Fruit fly (Drosophila melanogaster): ENCODE results near the gene ems.
A peak's percentile ranks its signal among the peaks of the same experiment; 100 is the strongest.

The ems gene

DNA sequence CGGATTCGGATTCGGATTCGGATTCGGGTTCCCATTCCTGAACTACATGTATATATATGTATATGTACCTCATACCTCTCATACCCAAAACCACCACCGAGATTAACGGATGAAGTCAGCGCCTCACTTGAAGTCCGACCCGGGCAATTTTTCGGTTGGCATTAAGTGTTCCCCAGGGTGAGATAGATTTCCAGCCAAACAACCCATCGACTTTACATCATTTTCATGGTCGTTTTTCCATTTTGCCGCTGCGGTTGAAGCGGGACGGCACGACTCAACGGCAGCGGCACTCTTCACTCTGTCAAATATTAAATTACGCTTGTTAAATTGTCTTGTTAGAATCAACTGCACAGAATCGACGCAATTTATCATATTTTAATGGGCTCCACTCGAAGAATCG, 28.6 kb downstream of the ems start (continued):
- no peak for TF ChIP-seq CG12744 (GFP tag; optimal IDR thresholded peaks at IDR 0.05)
- TF ChIP-seq CG11504 (tag; optimal IDR thresholded peaks at IDR 0.05), result no peak
- TF ChIP-seq lov (optimal IDR thresholded peaks at IDR 0.05), result no peak
- TF ChIP-seq lov (GFP tag; IDR thresholded peaks at IDR 0.05), result no peak
- peak; percentile 7 for TF ChIP-seq cg (GFP tag; optimal IDR thresholded peaks at IDR 0.05)
- no peak for TF ChIP-seq CG7357 (GFP tag; IDR thresholded peaks at IDR 0.05)
- no peak for TF ChIP-seq Eip74EF (GFP tag; optimal IDR thresholded peaks at IDR 0.05)
- TF ChIP-seq HmgD (GFP tag; optimal IDR thresholded peaks at IDR 0.05), result no peak
- TF ChIP-seq zen (tag; optimal IDR thresholded peaks at IDR 0.05), result no peak
- TF ChIP-seq CG3726 (GFP tag; IDR thresholded peaks at IDR 0.05), result no peak
- no peak for TF ChIP-seq Ets97D (GFP tag; optimal IDR thresholded peaks at IDR 0.05)
- no peak for TF ChIP-seq fru (optimal IDR thresholded peaks at IDR 0.05)
- no peak for TF ChIP-seq CG10267 (tag; optimal IDR thresholded peaks at IDR 0.05)
- no peak for TF ChIP-seq CoRest (tag; optimal IDR thresholded peaks at IDR 0.05)
- TF ChIP-seq Dip3 (GFP tag; optimal IDR thresholded peaks at IDR 0.05), result no peak
- TF ChIP-seq Deaf1 (tag; optimal IDR thresholded peaks at IDR 0.05), result peak; percentile 70
- no peak for TF ChIP-seq maf-S (GFP tag; optimal IDR thresholded peaks at IDR 0.05)
- no peak for TF ChIP-seq fd64A (GFP tag; optimal IDR thresholded peaks at IDR 0.05)
- no peak for TF ChIP-seq vfl (GFP tag; optimal IDR thresholded peaks at IDR 0.05)
- TF ChIP-seq Abd-B (GFP tag; optimal IDR thresholded peaks at IDR 0.05), result no peak
- TF ChIP-seq CG17802 (tag; optimal IDR thresholded peaks at IDR 0.05), result no peak
- TF ChIP-seq Vsx1 (GFP tag; optimal IDR thresholded peaks at IDR 0.05), result no peak
- peak in 1 of 2 experiments; percentile 48 for TF ChIP-seq insv (GFP tag; optimal IDR thresholded peaks at IDR 0.05)
- no peak for TF ChIP-seq Dbx (GFP tag; IDR thresholded peaks at IDR 0.05)
- TF ChIP-seq Tbp (GFP tag; optimal IDR thresholded peaks at IDR 0.05), result no peak
- no peak for TF ChIP-seq CG3838 (GFP tag; optimal IDR thresholded peaks at IDR 0.05)
- no peak for TF ChIP-seq CG3847 (GFP tag; IDR thresholded peaks at IDR 0.05)
- TF ChIP-seq Optix (GFP tag; IDR thresholded peaks at IDR 0.05), result no peak
- TF ChIP-seq CG9797 (GFP tag; optimal IDR thresholded peaks at IDR 0.05), result no peak
- TF ChIP-seq CG7786 (GFP tag; optimal IDR thresholded peaks at IDR 0.05), result no peak
- TF ChIP-seq CG2199 (GFP tag; IDR thresholded peaks at IDR 0.05), result no peak
- TF ChIP-seq CG3065 (GFP tag; optimal IDR thresholded peaks at IDR 0.05), result no peak
- no peak for TF ChIP-seq Blimp-1 (GFP tag; optimal IDR thresholded peaks at IDR 0.05)
- no peak for TF ChIP-seq br (optimal IDR thresholded peaks at IDR 0.05)
- no peak for TF ChIP-seq CG14667 (GFP tag; IDR thresholded peaks at IDR 0.05)
- TF ChIP-seq CG13296 (GFP tag; optimal IDR thresholded peaks at IDR 0.05), result no peak
- TF ChIP-seq CG32532 (GFP tag; IDR thresholded peaks at IDR 0.05), result no peak
- TF ChIP-seq CG34224 (GFP tag; IDR thresholded peaks at IDR 0.05; ENCODE audit: partially characterized antibody), result no peak
- TF ChIP-seq CG8089 (GFP tag; optimal IDR thresholded peaks at IDR 0.05), result no peak
- no peak for TF ChIP-seq CG6813 (GFP tag; optimal IDR thresholded peaks at IDR 0.05)
- TF ChIP-seq Nf-YC (tag; optimal IDR thresholded peaks at IDR 0.05), result peak; percentile 87
- peak; percentile 87 for TF ChIP-seq Nf-YB (GFP tag; optimal IDR thresholded peaks at IDR 0.05)
- no peak for TF ChIP-seq Stat92E (GFP tag; optimal IDR thresholded peaks at IDR 0.05)
- TF ChIP-seq bowl (GFP tag; IDR thresholded peaks at IDR 0.05), result no peak
- TF ChIP-seq C15 (GFP tag; IDR thresholded peaks at IDR 0.05), result no peak
- TF ChIP-seq CG16813 (GFP tag; IDR thresholded peaks at IDR 0.05; ENCODE audit: partially characterized antibody), result no peak
- TF ChIP-seq CG7556 (GFP tag; optimal IDR thresholded peaks at IDR 0.05), result no peak
- no peak for TF ChIP-seq CG11247 (GFP tag; IDR thresholded peaks at IDR 0.05)
- TF ChIP-seq CG10321 (GFP tag; IDR thresholded peaks at IDR 0.05), result peak; percentile 65
- TF ChIP-seq kah (GFP tag; optimal IDR thresholded peaks at IDR 0.05), result no peak
- no peak for TF ChIP-seq ERR (GFP tag; optimal IDR thresholded peaks at IDR 0.05)
- no peak for TF ChIP-seq MTF-1 (GFP tag; optimal IDR thresholded peaks at IDR 0.05; ENCODE audit: borderline replicate concordance)
- no peak for TF ChIP-seq stc (GFP tag; IDR thresholded peaks at IDR 0.05)

Data from whole organism, embryonic.